Fruit fly (Drosophila melanogaster) whole organism, embryonic: ENCODE measurements around the gene Vha16-3.
A peak's percentile ranks its signal among the peaks of the same experiment; 100 is the strongest.

Source experiments
- Ada2b ChIP-seq: fragments of 200-800 bp; sonication (Bioruptor generic); IDR thresholded peaks from 2 replicates; pipeline ENCODE4 v1.3.6; 2022; ENCODE audit warnings: missing biosample characterization, missing genetic modification characterization
- B-H2 ChIP-seq: fragments of 200-800 bp; sonication (Bioruptor generic); optimal IDR thresholded peaks from 2 replicates; lab custom pipeline; 2018; ENCODE audit warnings: missing biosample characterization, mild to moderate bottlenecking, missing genetic modification characterization
- CG10209 ChIP-seq: fragments of 200-800 bp; sonication (Bioruptor generic); optimal IDR thresholded peaks from 3 replicates; lab custom pipeline; 2017; ENCODE audit warnings: missing biosample characterization, mild to moderate bottlenecking, missing genetic modification characterization, missing genetic modification reagents
- CG10959 ChIP-seq: fragments of 200-800 bp; sonication (Bioruptor generic); IDR thresholded peaks from 2 replicates; pipeline ENCODE4 v1.3.6; 2022; ENCODE audit warnings: missing biosample characterization, missing genetic modification characterization
- CG11398 ChIP-seq: fragments of 200-800 bp; sonication (Bioruptor generic); optimal IDR thresholded peaks from 2 replicates; lab custom pipeline; 2016; ENCODE audit warnings: missing biosample characterization, missing genetic modification characterization
- CG15514 ChIP-seq: fragments of 200-800 bp; sonication (Bioruptor generic); optimal IDR thresholded peaks from 3 replicates; lab custom pipeline; 2017; ENCODE audit warnings: missing biosample characterization, missing genetic modification characterization, mild to moderate bottlenecking, moderate library complexity, missing genetic modification reagents
- CG16813 ChIP-seq: fragments of 200-800 bp; sonication (Bioruptor generic); IDR thresholded peaks from 3 replicates; pipeline ENCODE4 v1.3.6; 2022; ENCODE audit warnings: missing biosample characterization, missing genetic modification characterization; ENCODE audit not compliant: partially characterized antibody
- CG17361 ChIP-seq: fragments of 200-800 bp; sonication (Bioruptor generic); IDR thresholded peaks from 3 replicates; pipeline ENCODE4 v1.3.6; 2022; ENCODE audit warnings: missing biosample characterization, missing genetic modification characterization
- CG17829 ChIP-seq: fragments of 200-800 bp; optimal IDR thresholded peaks from 2 replicates; lab custom pipeline; 2019; ENCODE audit warnings: missing biosample characterization, mild to moderate bottlenecking, missing genetic modification characterization, moderate library complexity
- CG2116 ChIP-seq: fragments of 200-800 bp; sonication (Bioruptor generic); optimal IDR thresholded peaks from 3 replicates; lab custom pipeline; 2018; ENCODE audit warnings: missing biosample characterization, mild to moderate bottlenecking, missing genetic modification characterization
- CG30020 ChIP-seq: fragments of 200-800 bp; optimal IDR thresholded peaks from 2 replicates; lab custom pipeline; 2019; ENCODE audit warnings: missing biosample characterization, mild to moderate bottlenecking, missing genetic modification characterization, moderate library complexity
- CG32772 ChIP-seq: fragments of 200-800 bp; sonication (Bioruptor generic); IDR thresholded peaks from 2 replicates; pipeline ENCODE4 v1.3.6; 2022; ENCODE audit warnings: missing biosample characterization, missing genetic modification characterization
- CG34376 ChIP-seq: fragments of 200-800 bp; sonication (Bioruptor generic); optimal IDR thresholded peaks from 2 replicates; lab custom pipeline; 2018; ENCODE audit warnings: missing biosample characterization, mild to moderate bottlenecking, missing genetic modification characterization
- CG3838 ChIP-seq: fragments of 200-800 bp; sonication (Bioruptor generic); optimal IDR thresholded peaks from 3 replicates; lab custom pipeline; 2016; ENCODE audit warnings: missing biosample characterization, missing genetic modification characterization
- CG4854 ChIP-seq: fragments of 200-800 bp; sonication (Bioruptor generic); optimal IDR thresholded peaks from 2 replicates; lab custom pipeline; 2016; ENCODE audit warnings: missing biosample characterization, missing genetic modification characterization, inconsistent platforms
- CG5953 ChIP-seq: fragments of 200-800 bp; sonication (Bioruptor generic); IDR thresholded peaks from 2 replicates; pipeline ENCODE4 v1.3.6; 2022; ENCODE audit warnings: missing biosample characterization, missing genetic modification characterization
- CG6689 ChIP-seq: fragments of 200-800 bp; sonication (Bioruptor generic); IDR thresholded peaks from 2 replicates; pipeline ENCODE4 v1.3.6; 2022; ENCODE audit warnings: missing biosample characterization, missing genetic modification characterization
- CG9215 ChIP-seq: fragments of 200-800 bp; sonication (Bioruptor generic); IDR thresholded peaks from 2 replicates; pipeline ENCODE4 v1.3.6; 2022; ENCODE audit warnings: missing biosample characterization, missing genetic modification characterization
- CoRest ChIP-seq: fragments of 200-800 bp; sonication (Bioruptor generic); optimal IDR thresholded peaks from 3 replicates; lab custom pipeline; 2018; ENCODE audit warnings: missing biosample characterization, mild to moderate bottlenecking, missing genetic modification characterization, moderate library complexity
- Dek ChIP-seq: fragments of 200-800 bp; sonication (Bioruptor generic); optimal IDR thresholded peaks from 3 replicates; lab custom pipeline; 2019; ENCODE audit warnings: missing biosample characterization, mild to moderate bottlenecking, missing genetic modification characterization, moderate library complexity
- Dp ChIP-seq: fragments of 200-800 bp; sonication (Bioruptor generic); optimal IDR thresholded peaks from 2 replicates; lab custom pipeline; 2018; ENCODE audit warnings: missing biosample characterization, mild to moderate bottlenecking, missing genetic modification characterization, moderate library complexity
- Fer2 ChIP-seq: fragments of 200-800 bp; sonication (Bioruptor generic); optimal IDR thresholded peaks from 2 replicates; lab custom pipeline; 2018; ENCODE audit warnings: missing biosample characterization, mild to moderate bottlenecking, missing genetic modification characterization, moderate library complexity
- Hmr ChIP-seq: fragments of 200-800 bp; sonication (Bioruptor generic); optimal IDR thresholded peaks from 3 replicates; lab custom pipeline; 2017; ENCODE audit warnings: mild to moderate bottlenecking, missing biosample characterization, missing genetic modification reagents, missing genetic modification characterization
- Lim3 ChIP-seq: fragments of 200-800 bp; sonication (Bioruptor generic); IDR thresholded peaks from 2 replicates; pipeline ENCODE4 v1.3.6; 2022; ENCODE audit warnings: missing biosample characterization, missing genetic modification characterization
- Nf-YA ChIP-seq: fragments of 200-800 bp; sonication (Bioruptor generic); IDR thresholded peaks from 2 replicates; pipeline ENCODE4 v1.3.6; 2022; ENCODE audit warnings: missing biosample characterization, missing genetic modification characterization
- Nf-YB ChIP-seq: fragments of 200-800 bp; sonication (Bioruptor generic); optimal IDR thresholded peaks from 3 replicates; lab custom pipeline; 2019; ENCODE audit warnings: missing biosample characterization, mild to moderate bottlenecking, missing genetic modification characterization, moderate library complexity
- Oli ChIP-seq: fragments of 200-800 bp; sonication (Bioruptor generic); optimal IDR thresholded peaks from 2 replicates; lab custom pipeline; 2018; ENCODE audit warnings: missing biosample characterization, mild to moderate bottlenecking, missing genetic modification characterization, moderate library complexity
- Side ChIP-seq: fragments of 200-800 bp; sonication (Bioruptor generic); optimal IDR thresholded peaks from 2 replicates; lab custom pipeline; 2016; ENCODE audit warnings: missing biosample characterization, missing genetic modification characterization
- Sox100B ChIP-seq: fragments of 200-800 bp; sonication (Bioruptor generic); optimal IDR thresholded peaks from 3 replicates; lab custom pipeline; 2018; ENCODE audit warnings: missing biosample characterization, mild to moderate bottlenecking, missing genetic modification characterization
- Sox102F ChIP-seq: fragments of 200-800 bp; sonication (Bioruptor generic); optimal IDR thresholded peaks from 2 replicates; lab custom pipeline; 2018; ENCODE audit warnings: missing biosample characterization, mild to moderate bottlenecking, missing genetic modification characterization, moderate library complexity
- Ssrp ChIP-seq: fragments of 200-800 bp; sonication (Bioruptor generic); optimal IDR thresholded peaks from 2 replicates; lab custom pipeline; 2018; ENCODE audit warnings: missing biosample characterization, mild to moderate bottlenecking, missing genetic modification characterization, moderate library complexity
- Tbp ChIP-seq: fragments of >200 bp; optimal IDR thresholded peaks from 2 replicates; lab custom pipeline; 2018; ENCODE audit warnings: missing biosample characterization, missing genetic modification characterization
- YL-1 ChIP-seq: fragments of 200-800 bp; sonication (Bioruptor generic); optimal IDR thresholded peaks from 3 replicates; lab custom pipeline; 2017; ENCODE audit warnings: missing biosample characterization, mild to moderate bottlenecking, missing genetic modification characterization
- ash1 ChIP-seq: fragments of 200-800 bp; sonication (Bioruptor generic); optimal IDR thresholded peaks from 2 replicates; lab custom pipeline; 2018; ENCODE audit warnings: missing biosample characterization, mild to moderate bottlenecking, missing genetic modification characterization
- cato ChIP-seq: fragments of 200-800 bp; sonication (Bioruptor generic); optimal IDR thresholded peaks from 2 replicates; lab custom pipeline; 2016; ENCODE audit warnings: missing biosample characterization, missing genetic modification characterization, borderline replicate concordance
- dmrt99B ChIP-seq: fragments of 200-800 bp; sonication (Bioruptor generic); optimal IDR thresholded peaks from 2 replicates; lab custom pipeline; 2018; ENCODE audit warnings: missing biosample characterization, mild to moderate bottlenecking, missing genetic modification characterization, moderate library complexity
- dpn ChIP-seq, 2 experiments: fragments of 200-800 bp; sonication (Bioruptor generic); optimal IDR thresholded peaks; 3 replicates each; lab custom pipeline; 2016; ENCODE audit warnings: missing biosample characterization in 2 of 2, missing genetic modification characterization in 2 of 2
- dysf ChIP-seq: fragments of 200-800 bp; sonication (Bioruptor generic); IDR thresholded peaks from 3 replicates; pipeline ENCODE4 v1.3.6; 2022; ENCODE audit warnings: missing biosample characterization, missing genetic modification characterization
- en ChIP-seq: fragments of 200-800 bp; sonication (Bioruptor generic); optimal IDR thresholded peaks from 2 replicates; lab custom pipeline; 2016; ENCODE audit warnings: missing biosample characterization, missing genetic modification characterization
- hb ChIP-seq: fragments of 200-800 bp; sonication (Bioruptor generic); IDR thresholded peaks from 3 replicates; pipeline ENCODE4 v1.3.6; 2022; ENCODE audit warnings: missing biosample characterization, missing genetic modification characterization; ENCODE audit not compliant: partially characterized antibody
- her ChIP-seq: fragments of 200-800 bp; sonication (Bioruptor generic); optimal IDR thresholded peaks from 2 replicates; lab custom pipeline; 2016; ENCODE audit warnings: missing biosample characterization, missing genetic modification characterization
- kay ChIP-seq: fragments of 200-800 bp; sonication (Bioruptor generic); optimal IDR thresholded peaks from 2 replicates; lab custom pipeline; 2016; ENCODE audit warnings: missing biosample characterization, missing genetic modification characterization
- kni ChIP-seq: fragments of 200-800 bp; sonication (Bioruptor generic); optimal IDR thresholded peaks from 3 replicates; lab custom pipeline; 2017; ENCODE audit warnings: mild to moderate bottlenecking, missing biosample characterization, missing genetic modification reagents, missing genetic modification characterization
- luna ChIP-seq: fragments of 200-800 bp; sonication (Bioruptor generic); optimal IDR thresholded peaks from 2 replicates; lab custom pipeline; 2016; ENCODE audit warnings: missing biosample characterization, missing genetic modification characterization
- nom ChIP-seq: fragments of 200-800 bp; sonication (Bioruptor generic); optimal IDR thresholded peaks from 2 replicates; lab custom pipeline; 2017; ENCODE audit warnings: missing biosample characterization, missing genetic modification characterization, mild to moderate bottlenecking, moderate library complexity, missing genetic modification reagents
- phol ChIP-seq: fragments of 200-800 bp; sonication (Bioruptor generic); optimal IDR thresholded peaks from 3 replicates; lab custom pipeline; 2018; ENCODE audit warnings: missing biosample characterization, mild to moderate bottlenecking, missing genetic modification characterization, moderate library complexity
- pnt ChIP-seq: fragments of 200-800 bp; sonication (Bioruptor generic); optimal IDR thresholded peaks from 3 replicates; lab custom pipeline; 2016; ENCODE audit warnings: missing biosample characterization, missing genetic modification characterization
- rib ChIP-seq: fragments of 200-800 bp; sonication (Bioruptor generic); IDR thresholded peaks from 2 replicates; pipeline ENCODE4 v1.3.6; 2022; ENCODE audit warnings: missing biosample characterization, missing genetic modification characterization
- sens-2 ChIP-seq: fragments of 200-800 bp; sonication (Bioruptor generic); IDR thresholded peaks from 2 replicates; pipeline ENCODE4 v1.3.6; 2022; ENCODE audit warnings: missing biosample characterization, missing genetic modification characterization
- sim ChIP-seq: fragments of 200-800 bp; sonication (Bioruptor generic); IDR thresholded peaks from 2 replicates; pipeline ENCODE4 v1.3.6; 2022; ENCODE audit warnings: missing biosample characterization, missing genetic modification characterization
- sisA ChIP-seq: fragments of 200-800 bp; sonication (Bioruptor generic); IDR thresholded peaks from 2 replicates; pipeline ENCODE4 v1.3.6; 2022; ENCODE audit warnings: missing biosample characterization, missing genetic modification characterization
- yki ChIP-seq: fragments of >200 bp; optimal IDR thresholded peaks from 3 replicates; lab custom pipeline; 2018

The Vha16-3 gene

dm6 chr3L:11450535-11450934 is 22.6 kb upstream of the Vha16-3 start (continued):
- TF ChIP-seq Ssrp (peak; percentile 30), CG6689 (peak; percentile 51), yki (lab: Kevin White, UChicago) (no peak), CG11398 (GFP tag; lab: Kevin White, UChicago) (no peak), YL-1 (GFP tag; lab: Kevin White, UChicago) (no peak), CG4854 (no peak), CoRest (peak; percentile 7), her (GFP tag; lab: Kevin White, UChicago) (no peak), CG10959 (GFP tag; lab: Robert Waterston, UW) (no peak), CG34376 (GFP tag; lab: Kevin White, UChicago) (no peak), Side (no peak), rib (GFP tag; lab: Robert Waterston, UW) (no peak), pnt (GFP tag; lab: Kevin White, UChicago) (no peak), phol (peak; percentile 47), Tbp (GFP tag; lab: Kevin White, UChicago) (no peak), en (GFP tag; lab: Kevin White, UChicago) (no peak), CG15514 (GFP tag; lab: Kevin White, UChicago) (peak; percentile 29), CG10209 (GFP tag; lab: Kevin White, UChicago) (peak; percentile 36), Dp (GFP tag; lab: Kevin White, UChicago) (no peak), CG9215 (no peak), CG2116 (no peak), CG32772 (no peak), Hmr (GFP tag; lab: Kevin White, UChicago) (peak; percentile 51), CG17829 (peak; percentile 34), Nf-YA (GFP tag; lab: Robert Waterston, UW) (no peak), Ada2b (GFP tag; lab: Robert Waterston, UW) (0 out of 2 replicates have a peak, but pooled peaks have one; percentile 7), Nf-YB (GFP tag; lab: Kevin White, UChicago) (peak; percentile 22), ash1 (GFP tag; lab: Kevin White, UChicago) (no peak), luna (GFP tag; lab: Kevin White, UChicago) (no peak), Sox100B (peak; percentile 38), CG16813 (no peak), dmrt99B (tag; lab: Kevin White, UChicago) (peak; percentile 58), CG5953 (no peak), Oli (tag; lab: Kevin White, UChicago) (peak; percentile 41), sim (GFP tag; lab: Robert Waterston, UW) (no peak), sisA (0 out of 2 replicates have a peak, but pooled peaks have one; percentile 17), nom (no peak), dpn (GFP tag; optimal IDR thresholded peaks at IDR 0.05; lab: Kevin White, UChicago) (no peak), CG3838 (GFP tag; lab: Kevin White, UChicago) (no peak), B-H2 (GFP tag; lab: Kevin White, UChicago) (no peak), CG30020 (no peak), dysf (GFP tag; lab: Robert Waterston, UW) (no peak), cato (GFP tag; lab: Kevin White, UChicago) (no peak), kay (GFP tag; lab: Kevin White, UChicago) (no peak), Dek (tag; lab: Kevin White, UChicago) (no peak), Lim3 (no peak), Sox102F (GFP tag; lab: Kevin White, UChicago) (peak; percentile 48), Fer2 (tag; lab: Kevin White, UChicago) (no peak), sens-2 (GFP tag; lab: Robert Waterston, UW) (no peak), kni (GFP tag; lab: Kevin White, UChicago) (no peak), hb (GFP tag; lab: Robert Waterston, UW) (no peak), CG17361 (GFP tag; lab: Robert Waterston, UW) (peak; percentile 50; the same call in 1 of the 3 replicates)
